Worm (Caenorhabditis elegans): ENCODE measurements around the gene grl-30.
"Not testable (repeated sequence)": the region's sequence is repeated elsewhere in the genome, so short reads cannot be mapped to it uniquely, and the experiment has no call there.

DNA sequence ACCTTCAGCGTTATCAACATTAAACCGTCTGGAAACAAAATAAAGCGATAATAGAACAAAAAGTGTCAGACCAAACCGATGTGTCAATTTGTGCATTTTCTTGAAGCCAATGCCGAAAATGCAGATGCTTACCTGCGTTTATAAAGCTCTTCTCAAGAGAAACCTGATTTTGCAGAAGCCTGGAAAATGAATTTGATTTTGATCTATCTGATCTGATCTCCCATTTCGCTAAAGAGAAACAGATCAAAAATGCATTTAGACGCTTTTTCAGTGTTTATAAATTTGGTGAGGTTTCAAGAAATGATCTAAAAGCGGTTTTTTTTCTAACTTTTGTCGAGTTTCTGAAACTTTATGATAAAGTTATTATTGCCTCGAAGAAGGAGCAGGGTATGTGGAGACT, 6.7 kb downstream of the grl-30 start, which contains the start of gene T24A6.16:
- not testable (repeated sequence) for TF ChIP-seq nhr-77 (tag; optimal IDR thresholded peaks at IDR 0.05); dpl-1 (GFP tag; optimal IDR thresholded peaks at IDR 0.05); elt-3 (tag; optimal IDR thresholded peaks at IDR 0.05); elt-2 (tag; optimal IDR thresholded peaks at IDR 0.05); unc-130 (tag; optimal IDR thresholded peaks at IDR 0.05); snpc-4 (tag; optimal IDR thresholded peaks at IDR 0.05); lsy-2 (tag; optimal IDR thresholded peaks at IDR 0.05); fkh-8 (tag; optimal IDR thresholded peaks at IDR 0.05); nhr-11 (tag; optimal IDR thresholded peaks at IDR 0.05); skn-1 (tag; optimal IDR thresholded peaks at IDR 0.05); efl-3 (GFP tag; optimal IDR thresholded peaks at IDR 0.05); isw-1 (GFP tag; IDR thresholded peaks at IDR 0.05)
